Fruit fly (Drosophila melanogaster) whole organism, embryonic: Measurements from ENCODE around the gene Ir76b.

Experiments used
- Atf6 ChIP-seq: fragments of 200-800 bp; sonication (Bioruptor generic); IDR thresholded peaks from 2 replicates; pipeline ENCODE4 v1.3.6; 2022; ENCODE audit warnings: missing biosample characterization, missing genetic modification characterization
- BtbVII ChIP-seq: fragments of 200-800 bp; sonication (Bioruptor generic); optimal IDR thresholded peaks from 3 replicates; lab custom pipeline; 2017; ENCODE audit warnings: missing biosample characterization, mild to moderate bottlenecking, missing genetic modification characterization
- CG10147 ChIP-seq: fragments of 200-800 bp; sonication (Bioruptor generic); optimal IDR thresholded peaks from 2 replicates; lab custom pipeline; 2019; ENCODE audit warnings: missing biosample characterization, mild to moderate bottlenecking, missing genetic modification characterization, moderate library complexity
- CG12299 ChIP-seq: fragments of 200-800 bp; sonication (Bioruptor generic); optimal IDR thresholded peaks from 2 replicates; lab custom pipeline; 2018; ENCODE audit warnings: missing biosample characterization, mild to moderate bottlenecking, missing genetic modification characterization
- CG1233 ChIP-seq: fragments of 200-800 bp; sonication (Bioruptor generic); optimal IDR thresholded peaks from 4 replicates; lab custom pipeline; 2018; ENCODE audit warnings: missing biosample characterization, mild to moderate bottlenecking, missing genetic modification characterization
- CG12769 ChIP-seq: fragments of 200-800 bp; sonication (Bioruptor generic); optimal IDR thresholded peaks from 2 replicates; lab custom pipeline; 2019; ENCODE audit warnings: missing biosample characterization, mild to moderate bottlenecking, missing genetic modification characterization, moderate library complexity
- CG16815 ChIP-seq: fragments of 200-800 bp; sonication (Bioruptor generic); optimal IDR thresholded peaks from 3 replicates; lab custom pipeline; 2017; ENCODE audit warnings: missing biosample characterization, mild to moderate bottlenecking, missing genetic modification characterization
- CG17328 ChIP-seq: fragments of 200-800 bp; sonication (Bioruptor generic); IDR thresholded peaks from 2 replicates; pipeline ENCODE4 v1.3.6; 2022; ENCODE audit warnings: missing biosample characterization, missing genetic modification characterization
- CG18262 ChIP-seq: fragments of 200-800 bp; optimal IDR thresholded peaks from 3 replicates; lab custom pipeline; 2019; ENCODE audit warnings: missing biosample characterization, mild to moderate bottlenecking, missing genetic modification characterization, moderate library complexity
- CG18619 ChIP-seq: fragments of 200-800 bp; sonication (Bioruptor generic); optimal IDR thresholded peaks from 3 replicates; lab custom pipeline; 2017; ENCODE audit warnings: missing biosample characterization, mild to moderate bottlenecking, missing genetic modification characterization
- CG31365 ChIP-seq: fragments of 200-800 bp; sonication (Bioruptor generic); optimal IDR thresholded peaks from 2 replicates; lab custom pipeline; 2018; ENCODE audit warnings: missing biosample characterization, mild to moderate bottlenecking, missing genetic modification characterization
- CG3407 ChIP-seq: fragments of 200-800 bp; sonication (Bioruptor generic); optimal IDR thresholded peaks from 2 replicates; lab custom pipeline; 2018; ENCODE audit warnings: missing biosample characterization, mild to moderate bottlenecking, missing genetic modification characterization
- CG34376 ChIP-seq: fragments of 200-800 bp; sonication (Bioruptor generic); optimal IDR thresholded peaks from 2 replicates; lab custom pipeline; 2018; ENCODE audit warnings: missing biosample characterization, mild to moderate bottlenecking, missing genetic modification characterization
- CG4424 ChIP-seq: fragments of 200-800 bp; sonication (Bioruptor generic); optimal IDR thresholded peaks from 3 replicates; lab custom pipeline; 2016; ENCODE audit warnings: missing biosample characterization, missing genetic modification characterization
- CG4730 ChIP-seq: fragments of 200-800 bp; sonication (Bioruptor generic); IDR thresholded peaks from 2 replicates; pipeline ENCODE4 v1.3.6; 2022; ENCODE audit warnings: missing biosample characterization, missing genetic modification characterization
- CG6654 ChIP-seq: fragments of 200-800 bp; sonication (Bioruptor generic); optimal IDR thresholded peaks from 2 replicates; lab custom pipeline; 2017; ENCODE audit warnings: missing biosample characterization, mild to moderate bottlenecking, missing genetic modification characterization
- CG6854 ChIP-seq: fragments of 200-800 bp; sonication (Bioruptor generic); optimal IDR thresholded peaks from 3 replicates; lab custom pipeline; 2017; ENCODE audit warnings: missing biosample characterization, mild to moderate bottlenecking, missing genetic modification characterization
- CG7928 ChIP-seq: fragments of 200-800 bp; sonication (Bioruptor generic); optimal IDR thresholded peaks from 2 replicates; lab custom pipeline; 2017; ENCODE audit warnings: missing biosample characterization, mild to moderate bottlenecking, missing genetic modification characterization
- CG9876 ChIP-seq: fragments of 200-800 bp; sonication (Bioruptor generic); optimal IDR thresholded peaks from 2 replicates; lab custom pipeline; 2016; ENCODE audit warnings: missing biosample characterization, missing genetic modification characterization
- CoRest ChIP-seq: fragments of 200-800 bp; sonication (Bioruptor generic); optimal IDR thresholded peaks from 3 replicates; lab custom pipeline; 2018; ENCODE audit warnings: missing biosample characterization, mild to moderate bottlenecking, missing genetic modification characterization, moderate library complexity
- D19B ChIP-seq: fragments of 200-800 bp; sonication (Bioruptor generic); optimal IDR thresholded peaks from 2 replicates; lab custom pipeline; 2017; ENCODE audit warnings: missing biosample characterization, mild to moderate bottlenecking, missing genetic modification characterization
- Deaf1 ChIP-seq: fragments of 200-800 bp; optimal IDR thresholded peaks from 3 replicates; lab custom pipeline; 2019; ENCODE audit warnings: missing biosample characterization, mild to moderate bottlenecking, missing genetic modification characterization, moderate library complexity
- Dek ChIP-seq: fragments of 200-800 bp; sonication (Bioruptor generic); optimal IDR thresholded peaks from 3 replicates; lab custom pipeline; 2019; ENCODE audit warnings: missing biosample characterization, mild to moderate bottlenecking, missing genetic modification characterization, moderate library complexity
- Dll ChIP-seq: fragments of 200-800 bp; sonication (Bioruptor generic); IDR thresholded peaks from 4 replicates; pipeline ENCODE4 v1.3.6; 2022; ENCODE audit warnings: missing biosample characterization, missing genetic modification characterization; ENCODE audit not compliant: partially characterized antibody
- Doc2 ChIP-seq: fragments of 200-800 bp; sonication (Bioruptor generic); IDR thresholded peaks from 2 replicates; pipeline ENCODE4 v1.3.6; 2022; ENCODE audit warnings: missing biosample characterization, missing genetic modification characterization
- Dp ChIP-seq: fragments of 200-800 bp; sonication (Bioruptor generic); optimal IDR thresholded peaks from 2 replicates; lab custom pipeline; 2018; ENCODE audit warnings: missing biosample characterization, mild to moderate bottlenecking, missing genetic modification characterization, moderate library complexity
- HLH4C ChIP-seq: fragments of 200-800 bp; sonication (Bioruptor generic); IDR thresholded peaks from 3 replicates; pipeline ENCODE4 v1.3.6; 2022; ENCODE audit warnings: missing biosample characterization, missing genetic modification characterization; ENCODE audit not compliant: partially characterized antibody
- HmgZ ChIP-seq: fragments of 200-800 bp; sonication (Bioruptor generic); optimal IDR thresholded peaks from 2 replicates; lab custom pipeline; 2018; ENCODE audit warnings: missing biosample characterization, mild to moderate bottlenecking, missing genetic modification characterization
- Hmr ChIP-seq: fragments of 200-800 bp; sonication (Bioruptor generic); optimal IDR thresholded peaks from 3 replicates; lab custom pipeline; 2017; ENCODE audit warnings: mild to moderate bottlenecking, missing biosample characterization, missing genetic modification reagents, missing genetic modification characterization
- Hsf ChIP-seq: fragments of 200-800 bp; sonication (Bioruptor generic); optimal IDR thresholded peaks from 3 replicates; lab custom pipeline; 2016; ENCODE audit warnings: missing biosample characterization, missing genetic modification characterization
- Meics ChIP-seq: fragments of 200-800 bp; sonication (Bioruptor generic); optimal IDR thresholded peaks from 2 replicates; lab custom pipeline; 2017; ENCODE audit warnings: missing biosample characterization, mild to moderate bottlenecking, missing genetic modification characterization
- Nf-YC ChIP-seq: fragments of 200-800 bp; optimal IDR thresholded peaks from 3 replicates; lab custom pipeline; 2019; ENCODE audit warnings: missing biosample characterization, mild to moderate bottlenecking, missing genetic modification characterization, moderate library complexity
- Poxn ChIP-seq: fragments of 200-800 bp; sonication (Bioruptor generic); IDR thresholded peaks from 2 replicates; pipeline ENCODE4 v1.3.6; 2022; ENCODE audit warnings: missing biosample characterization, missing genetic modification characterization
- Sry-β ChIP-seq: fragments of 200-800 bp; sonication (Bioruptor generic); optimal IDR thresholded peaks from 2 replicates; lab custom pipeline; 2018; ENCODE audit warnings: missing biosample characterization, mild to moderate bottlenecking, missing genetic modification characterization, moderate library complexity
- Ssrp ChIP-seq: fragments of 200-800 bp; sonication (Bioruptor generic); optimal IDR thresholded peaks from 2 replicates; lab custom pipeline; 2018; ENCODE audit warnings: missing biosample characterization, mild to moderate bottlenecking, missing genetic modification characterization, moderate library complexity
- ash1 ChIP-seq: fragments of 200-800 bp; sonication (Bioruptor generic); optimal IDR thresholded peaks from 2 replicates; lab custom pipeline; 2018; ENCODE audit warnings: missing biosample characterization, mild to moderate bottlenecking, missing genetic modification characterization
- bbx ChIP-seq: fragments of 200-800 bp; sonication (Bioruptor generic); IDR thresholded peaks from 2 replicates; pipeline ENCODE4 v1.3.6; 2022; ENCODE audit warnings: missing biosample characterization, missing genetic modification characterization; ENCODE audit not compliant: partially characterized antibody
- cad ChIP-seq: fragments of >200 bp; optimal IDR thresholded peaks from 2 replicates; lab custom pipeline; 2017; ENCODE audit warnings: missing biosample characterization, missing genetic modification characterization
- chif ChIP-seq, 2 experiments: fragments of 200-800 bp; sonication (Bioruptor generic); optimal IDR thresholded peaks; 3 replicates each; lab custom pipeline; 2016; ENCODE audit warnings: missing biosample characterization in 2 of 2, missing genetic modification characterization in 2 of 2
- crol ChIP-seq: fragments of 200-800 bp; sonication (Bioruptor generic); IDR thresholded peaks from 2 replicates; pipeline ENCODE4 v1.3.6; 2022; ENCODE audit warnings: missing biosample characterization, missing genetic modification characterization
- gt ChIP-seq: fragments of 200-800 bp; sonication (Bioruptor generic); IDR thresholded peaks from 2 replicates; pipeline ENCODE4 v1.3.6; 2022; ENCODE audit warnings: missing biosample characterization, missing genetic modification characterization
- jing ChIP-seq: fragments of 200-800 bp; sonication (Bioruptor generic); optimal IDR thresholded peaks from 2 replicates; lab custom pipeline; 2018; ENCODE audit warnings: missing biosample characterization, mild to moderate bottlenecking, missing genetic modification characterization
- mam ChIP-seq: fragments of 200-800 bp; sonication (Bioruptor generic); optimal IDR thresholded peaks from 3 replicates; lab custom pipeline; 2016; ENCODE audit warnings: missing biosample characterization, missing genetic modification characterization
- mirr ChIP-seq: fragments of 200-800 bp; sonication (Bioruptor generic); optimal IDR thresholded peaks from 3 replicates; lab custom pipeline; 2018; ENCODE audit warnings: missing biosample characterization, mild to moderate bottlenecking, missing genetic modification characterization
- nerfin-2 ChIP-seq: fragments of 200-800 bp; sonication (Bioruptor generic); IDR thresholded peaks from 2 replicates; pipeline ENCODE4 v1.3.6; 2022; ENCODE audit warnings: missing biosample characterization, missing genetic modification characterization; ENCODE audit not compliant: partially characterized antibody
- sc ChIP-seq, 3 experiments: fragments of >200 bp in 2 of 3; fragments of 200-800 bp in 1 of 3; sonication (Bioruptor generic) in 1 of 3; optimal IDR thresholded peaks; 2 replicates in 2 of 3; 3 replicates in 1 of 3; lab custom pipeline; 2017; ENCODE audit warnings: mild to moderate bottlenecking in 1 of 3, missing biosample characterization in 1 of 3, missing genetic modification characterization in 1 of 3, missing genetic modification reagents in 1 of 3
- slou ChIP-seq: fragments of 200-800 bp; sonication (Bioruptor generic); optimal IDR thresholded peaks from 3 replicates; lab custom pipeline; 2016; ENCODE audit warnings: missing biosample characterization, missing genetic modification characterization
- sug ChIP-seq: fragments of 200-800 bp; optimal IDR thresholded peaks from 2 replicates; lab custom pipeline; 2019; ENCODE audit warnings: missing biosample characterization, mild to moderate bottlenecking, missing genetic modification characterization, moderate library complexity
- tgo ChIP-seq: fragments of 200-800 bp; sonication (Bioruptor generic); IDR thresholded peaks from 3 replicates; pipeline ENCODE4 v1.3.6; 2022; ENCODE audit warnings: missing biosample characterization, missing genetic modification characterization
- zfh2 ChIP-seq: fragments of 200-800 bp; sonication (Bioruptor generic); optimal IDR thresholded peaks from 2 replicates; lab custom pipeline; 2016; ENCODE audit warnings: missing biosample characterization, missing genetic modification characterization

Ir76b gene

dm6 chr3L:20097312-20097711 is 14.0 kb downstream of the Ir76b start (continued):
- TF ChIP-seq HLH4C (GFP tag; lab: Robert Waterston, UW): 0 out of 3 replicates have a peak, but pooled peaks have one; percentile 36
- no peak for TF ChIP-seq CG6854 (GFP tag; lab: Kevin White, UChicago)
- TF ChIP-seq Dp (GFP tag; lab: Kevin White, UChicago): no peak
- TF ChIP-seq CG31365 (tag; lab: Kevin White, UChicago): no peak
- TF ChIP-seq nerfin-2 (GFP tag; lab: Robert Waterston, UW): no peak
- TF ChIP-seq CG9876 (GFP tag; lab: Kevin White, UChicago): peak; percentile 38
- no peak for TF ChIP-seq CG12299 (tag; lab: Kevin White, UChicago)
- no peak for TF ChIP-seq cad
- peak; percentile 23 for TF ChIP-seq mam
- no peak for TF ChIP-seq Nf-YC (tag; lab: Kevin White, UChicago)
- TF ChIP-seq tgo: no peak
- peak in 1 of 2 experiments; percentile 23 for TF ChIP-seq chif (GFP tag; optimal IDR thresholded peaks at IDR 0.05; lab: Kevin White, UChicago)
- TF ChIP-seq mirr (GFP tag; lab: Kevin White, UChicago): no peak
- TF ChIP-seq D19B (GFP tag; lab: Kevin White, UChicago): no peak
- peak; percentile 21 for TF ChIP-seq sug
- TF ChIP-seq jing (GFP tag; lab: Kevin White, UChicago): no peak
- no peak for TF ChIP-seq bbx (GFP tag; lab: Robert Waterston, UW)
- TF ChIP-seq Sry-β (GFP tag; lab: Kevin White, UChicago): no peak
- no peak for TF ChIP-seq CG4730 (GFP tag; lab: Robert Waterston, UW)
- TF ChIP-seq CG4424 (GFP tag; lab: Kevin White, UChicago): no peak
- TF ChIP-seq CG34376: no peak
- TF ChIP-seq crol (GFP tag; lab: Robert Waterston, UW): no peak
- no peak for TF ChIP-seq CoRest (tag; lab: Kevin White, UChicago)
- peak; percentile 17 for TF ChIP-seq Dek (tag; lab: Kevin White, UChicago)
- no peak for TF ChIP-seq CG1233 (GFP tag; lab: Kevin White, UChicago)
- no peak for TF ChIP-seq CG18262 (tag; lab: Kevin White, UChicago)
- TF ChIP-seq Poxn (GFP tag; lab: Robert Waterston, UW): no peak
- no peak for TF ChIP-seq sc (optimal IDR thresholded peaks at IDR 0.05; lab: Kevin White, UChicago)
- no peak for TF ChIP-seq sc (GFP tag; optimal IDR thresholded peaks at IDR 0.05; lab: Kevin White, UChicago)
- TF ChIP-seq CG3407: no peak
- TF ChIP-seq HmgZ (tag; lab: Kevin White, UChicago): peak; percentile 41
- TF ChIP-seq ash1 (GFP tag; lab: Kevin White, UChicago): no peak
- TF ChIP-seq CG10147 (GFP tag; lab: Kevin White, UChicago): no peak
- TF ChIP-seq slou (GFP tag; lab: Kevin White, UChicago): no peak
- no peak for TF ChIP-seq CG6654 (GFP tag; lab: Kevin White, UChicago)
- TF ChIP-seq CG16815 (GFP tag; lab: Kevin White, UChicago): no peak

dm6 chr3L:20088755-20089334 is 22.5 kb downstream of the Ir76b start, which contains the start of gene sNPF-R:
TSS of gene sNPF-R (minus strand) at chr3L:20089007.
- TF ChIP-seq CG7928 (GFP tag; lab: Kevin White, UChicago): no peak
- no peak for TF ChIP-seq Doc2
- no peak for TF ChIP-seq Hsf (GFP tag; lab: Kevin White, UChicago)
- TF ChIP-seq CG12769 (tag; lab: Kevin White, UChicago): peak; percentile 58
- no peak for TF ChIP-seq gt (GFP tag; lab: Robert Waterston, UW)
- TF ChIP-seq Dll (GFP tag; lab: Robert Waterston, UW): no peak
- no peak for TF ChIP-seq CG12299 (tag; lab: Kevin White, UChicago)
- TF ChIP-seq zfh2 (GFP tag; lab: Kevin White, UChicago): no peak
- no peak for TF ChIP-seq Atf6
- peak; percentile 1 for TF ChIP-seq Hmr (GFP tag; lab: Kevin White, UChicago)
- TF ChIP-seq Ssrp (tag; lab: Kevin White, UChicago): no peak
- peak; percentile 7 for TF ChIP-seq Meics (GFP tag; lab: Kevin White, UChicago)
- TF ChIP-seq BtbVII: no peak
- TF ChIP-seq Deaf1 (tag; lab: Kevin White, UChicago): peak; percentile 99
- no peak for TF ChIP-seq CG18619 (GFP tag; lab: Kevin White, UChicago)
- TF ChIP-seq CG17328 (GFP tag; lab: Robert Waterston, UW): no peak
